Worm (Caenorhabditis elegans) whole organism, L4 larva: ENCODE measurements around the gene evl-18.

Source experiments
- D1046.2 ChIP-seq: fragments of 200-800 bp; sonication (Bioruptor generic); IDR thresholded peaks from 2 replicates; pipeline ENCODE4 v1.3.6; 2022; ENCODE audit warnings: missing genetic modification characterization, missing compliant biosample characterization
- F10B5.3 ChIP-seq: sonication (generic microtip); optimal IDR thresholded peaks from 2 replicates; lab custom pipeline; 2016; ENCODE audit warnings: mild to moderate bottlenecking, missing genetic modification characterization, missing compliant biosample characterization
- F49E8.2 ChIP-seq: sonication (generic microtip); optimal IDR thresholded peaks from 2 replicates; lab custom pipeline; 2016; ENCODE audit warnings: missing compliant biosample characterization, mild to moderate bottlenecking, missing genetic modification characterization, borderline replicate concordance
- R02D3.7 ChIP-seq: fragments of 150-350 bp; sonication (generic microtip); optimal IDR thresholded peaks from 3 replicates; lab custom pipeline; 2014; ENCODE audit warnings: missing biosample characterization, missing genetic modification characterization
- T20F7.1 ChIP-seq: fragments of 200-800 bp; sonication (Bioruptor generic); optimal IDR thresholded peaks from 2 replicates; lab custom pipeline; 2018; ENCODE audit warnings: mild to moderate bottlenecking, missing genetic modification characterization, missing compliant biosample characterization
- T26A8.4 ChIP-seq: fragments of 200-800 bp; sonication (Bioruptor generic); IDR thresholded peaks from 2 replicates; pipeline ENCODE4 v1.3.6; 2022; ENCODE audit warnings: missing genetic modification characterization, missing compliant biosample characterization
- ZK337.2 ChIP-seq: fragments of 200-800 bp; sonication (Bioruptor generic); IDR thresholded peaks from 2 replicates; pipeline ENCODE4 v1.3.6; 2022; ENCODE audit warnings: missing genetic modification reagents, missing genetic modification characterization, missing compliant biosample characterization
- ZK546.5 ChIP-seq, 2 experiments: sonication (generic microtip); optimal IDR thresholded peaks; 2 replicates each; lab custom pipeline; 2017; ENCODE audit warnings: missing biosample characterization in 2 of 2, missing genetic modification characterization in 2 of 2
- aha-1 ChIP-seq: fragments of 150-350 bp; peaks from one replicate; lab custom pipeline; 2014; ENCODE audit warnings: missing biosample characterization, missing genetic modification characterization
- aly-2 ChIP-seq: sonication (generic microtip); optimal IDR thresholded peaks from 2 replicates; lab custom pipeline; 2018; ENCODE audit warnings: missing biosample characterization, missing genetic modification characterization
- ama-1 ChIP-seq: fragments of 150-350 bp; optimal IDR thresholded peaks from 2 replicates; lab custom pipeline; 2014; ENCODE audit warnings: inconsistent platforms, mixed read lengths
- arid-1 ChIP-seq: fragments of 200-800 bp; sonication (Bioruptor generic); conservative IDR thresholded peaks from 2 replicates; pipeline ENCODE4 v1.3.6; 2022; ENCODE audit warnings: missing genetic modification reagents, missing genetic modification characterization, missing compliant biosample characterization
- ceh-20 ChIP-seq: fragments of 200-800 bp; sonication (Bioruptor generic); IDR thresholded peaks from 2 replicates; pipeline ENCODE4 v1.3.6; 2022; ENCODE audit warnings: missing genetic modification reagents, missing genetic modification characterization, missing compliant biosample characterization
- ceh-32 ChIP-seq: sonication (generic microtip); optimal IDR thresholded peaks from 2 replicates; lab custom pipeline; 2016; ENCODE audit warnings: mild to moderate bottlenecking, missing genetic modification characterization, missing compliant biosample characterization; ENCODE audit not compliant: poor library complexity
- ceh-44 ChIP-seq: fragments of 200-800 bp; sonication (Bioruptor generic); IDR thresholded peaks from 2 replicates; pipeline ENCODE4 v1.3.6; 2022; ENCODE audit warnings: missing genetic modification reagents, missing genetic modification characterization, missing compliant biosample characterization
- ceh-62 ChIP-seq: sonication (generic microtip); optimal IDR thresholded peaks from 2 replicates; lab custom pipeline; 2017; ENCODE audit warnings: missing biosample characterization, missing genetic modification characterization
- ces-1 ChIP-seq: fragments of 150-350 bp; sonication (generic microtip); optimal IDR thresholded peaks from 4 replicates; lab custom pipeline; 2014; ENCODE audit warnings: missing biosample characterization, missing genetic modification reagents, missing genetic modification characterization
- ctbp-1 ChIP-seq: fragments of 200-800 bp; sonication (Bioruptor generic); IDR thresholded peaks from 2 replicates; pipeline ENCODE4 v1.3.6; 2022; ENCODE audit warnings: missing genetic modification reagents, missing genetic modification characterization, missing compliant biosample characterization
- daf-12 ChIP-seq: fragments of 150-350 bp; optimal IDR thresholded peaks from 2 replicates; lab custom pipeline; 2014; ENCODE audit warnings: missing biosample characterization, missing genetic modification reagents, missing genetic modification characterization
- dmd-6 ChIP-seq: fragments of 200-800 bp; sonication (Bioruptor generic); IDR thresholded peaks from 2 replicates; pipeline ENCODE4 v1.3.6; 2022; ENCODE audit warnings: missing genetic modification reagents, missing genetic modification characterization, missing compliant biosample characterization
- dmd-8 ChIP-seq: fragments of 200-800 bp; sonication (Bioruptor generic); IDR thresholded peaks from 2 replicates; pipeline ENCODE4 v1.3.6; 2022; ENCODE audit warnings: missing genetic modification characterization, missing compliant biosample characterization
- egl-27 ChIP-seq: sonication (generic microtip); optimal IDR thresholded peaks from 3 replicates; lab custom pipeline; 2017; ENCODE audit warnings: missing biosample characterization, missing genetic modification reagents, missing genetic modification characterization
- gei-8 ChIP-seq: fragments of 200-800 bp; sonication (Bioruptor generic); optimal IDR thresholded peaks from 2 replicates; lab custom pipeline; 2018; ENCODE audit warnings: mild to moderate bottlenecking, missing genetic modification characterization, missing compliant biosample characterization
- hif-1 ChIP-seq, 2 experiments: sonication (generic microtip); optimal IDR thresholded peaks; 2 replicates each; lab custom pipeline; 2016 to 2017; ENCODE audit warnings: missing compliant biosample characterization in 2 of 2, missing genetic modification characterization in 2 of 2, missing genetic modification reagents in 2 of 2, missing genotype in 2 of 2, mild to moderate bottlenecking in 1 of 2
- hmg-1.1 ChIP-seq: fragments of 200-800 bp; sonication (Bioruptor generic); IDR thresholded peaks from 2 replicates; pipeline ENCODE4 v1.3.6; 2022; ENCODE audit warnings: missing genetic modification reagents, missing genetic modification characterization, missing compliant biosample characterization
- lin-29 ChIP-seq: fragments of 200-800 bp; sonication (Bioruptor generic); IDR thresholded peaks from 2 replicates; pipeline ENCODE4 v1.3.6; 2022; ENCODE audit warnings: missing genetic modification reagents, missing genetic modification characterization, missing compliant biosample characterization
- lin-38 ChIP-seq: fragments of 200-800 bp; sonication (Bioruptor generic); IDR thresholded peaks from 2 replicates; pipeline ENCODE4 v1.3.6; 2022; ENCODE audit warnings: missing genetic modification reagents, missing genetic modification characterization, missing compliant biosample characterization
- lin-39 ChIP-seq: fragments of 150-350 bp; optimal IDR thresholded peaks from 2 replicates; lab custom pipeline; 2014; ENCODE audit warnings: missing biosample characterization, missing genetic modification reagents, missing genetic modification characterization
- lir-3 ChIP-seq: sonication (generic microtip); optimal IDR thresholded peaks from 2 replicates; lab custom pipeline; 2016; ENCODE audit warnings: mild to moderate bottlenecking, missing genetic modification characterization, missing compliant biosample characterization
- lsy-2 ChIP-seq, 2 experiments: fragments of 150-350 bp in 1 of 2; sonication (generic microtip) in 1 of 2; optimal IDR thresholded peaks; 2 replicates each; lab custom pipeline; 2014 to 2017; ENCODE audit warnings: missing biosample characterization in 2 of 2, missing genetic modification characterization in 2 of 2
- mes-2 ChIP-seq: sonication (generic microtip); optimal IDR thresholded peaks from 2 replicates; lab custom pipeline; 2016; ENCODE audit warnings: missing genotype, mild to moderate bottlenecking, missing genetic modification characterization, missing compliant biosample characterization; ENCODE audit not compliant: poor library complexity, severe bottlenecking
- nhr-10 ChIP-seq: fragments of 150-350 bp; optimal IDR thresholded peaks from 2 replicates; lab custom pipeline; 2014; ENCODE audit warnings: missing biosample characterization, missing genetic modification characterization
- nhr-102 ChIP-seq: sonication (generic microtip); optimal IDR thresholded peaks from 2 replicates; lab custom pipeline; 2016; ENCODE audit warnings: mild to moderate bottlenecking, missing genetic modification characterization, moderate library complexity, missing compliant biosample characterization
- nhr-111 ChIP-seq: fragments of 200-800 bp; sonication (Bioruptor generic); optimal IDR thresholded peaks from 2 replicates; lab custom pipeline; 2018; ENCODE audit warnings: mild to moderate bottlenecking, missing genetic modification characterization, missing compliant biosample characterization
- nhr-28 ChIP-seq: fragments of 150-350 bp; optimal IDR thresholded peaks from 2 replicates; lab custom pipeline; 2014; ENCODE audit warnings: missing biosample characterization, missing genetic modification characterization
- nhr-41 ChIP-seq: fragments of 200-800 bp; sonication (Bioruptor generic); IDR thresholded peaks from 2 replicates; pipeline ENCODE4 v1.3.6; 2022; ENCODE audit warnings: missing genetic modification reagents, missing genetic modification characterization, missing compliant biosample characterization
- nhr-48 ChIP-seq: sonication (generic microtip); optimal IDR thresholded peaks from 2 replicates; lab custom pipeline; 2016; ENCODE audit warnings: mild to moderate bottlenecking, missing genetic modification characterization, missing compliant biosample characterization
- nhr-6 ChIP-seq: fragments of 150-350 bp; optimal IDR thresholded peaks from 2 replicates; lab custom pipeline; 2014; ENCODE audit warnings: missing biosample characterization, missing genetic modification characterization
- nhr-77 ChIP-seq: fragments of 150-350 bp; optimal IDR thresholded peaks from 2 replicates; lab custom pipeline; 2014; ENCODE audit warnings: missing biosample characterization, missing genetic modification characterization
- pha-4 ChIP-seq, 2 experiments: fragments of 150-350 bp in 1 of 2; fragments of 200-800 bp in 1 of 2; sonication (Bioruptor generic) in 1 of 2; IDR thresholded peaks in 1 of 2; optimal IDR thresholded peaks in 1 of 2; 2 replicates each; pipeline versions ENCODE4 v1.3.6 to Lab custom; 2014 to 2022; ENCODE audit warnings: missing genetic modification characterization in 2 of 2, missing genetic modification reagents in 2 of 2, missing biosample characterization in 1 of 2, missing compliant biosample characterization in 1 of 2
- pqm-1 ChIP-seq: sonication (generic microtip); optimal IDR thresholded peaks from 2 replicates; lab custom pipeline; 2017; ENCODE audit warnings: missing biosample characterization, missing genetic modification characterization
- sdz-12 ChIP-seq: fragments of 200-800 bp; sonication (Bioruptor generic); optimal IDR thresholded peaks from 2 replicates; lab custom pipeline; 2018; ENCODE audit warnings: mild to moderate bottlenecking, missing genetic modification characterization, missing compliant biosample characterization
- set-16 ChIP-seq: fragments of 200-800 bp; sonication (Bioruptor generic); IDR thresholded peaks from 2 replicates; pipeline ENCODE4 v1.3.6; 2022; ENCODE audit warnings: missing genetic modification reagents, missing genetic modification characterization, missing compliant biosample characterization
- skn-1 ChIP-seq: fragments of 150-350 bp; optimal IDR thresholded peaks from 2 replicates; lab custom pipeline; 2014; ENCODE audit warnings: missing biosample characterization, missing genetic modification characterization
- spr-1 ChIP-seq: sonication (generic microtip); optimal IDR thresholded peaks from 2 replicates; lab custom pipeline; 2016; ENCODE audit warnings: mild to moderate bottlenecking, missing genetic modification characterization, missing compliant biosample characterization
- tag-97 ChIP-seq: fragments of 200-800 bp; sonication (Bioruptor generic); IDR thresholded peaks from 2 replicates; pipeline ENCODE4 v1.3.6; 2022; ENCODE audit warnings: missing genetic modification characterization, missing compliant biosample characterization
- tra-1 ChIP-seq: fragments of 200-800 bp; sonication (Bioruptor generic); IDR thresholded peaks from 2 replicates; pipeline ENCODE4 v1.3.6; 2022; ENCODE audit warnings: missing genetic modification reagents, missing genetic modification characterization, missing compliant biosample characterization
- unc-130 ChIP-seq: sonication (generic microtip); optimal IDR thresholded peaks from 2 replicates; lab custom pipeline; 2016; ENCODE audit warnings: missing genetic modification reagents, missing genetic modification characterization, missing compliant biosample characterization
- unc-39 ChIP-seq: sonication (generic microtip); optimal IDR thresholded peaks from 2 replicates; lab custom pipeline; 2017; ENCODE audit warnings: missing biosample characterization, missing genetic modification characterization
- unc-62 ChIP-seq, 3 experiments: fragments of 150-350 bp in 1 of 3; sonication (generic microtip); optimal IDR thresholded peaks in 2 of 3; peaks in 1 of 3; 1 replicate in 1 of 3; 2 replicates in 2 of 3; lab custom pipeline; 2014 to 2017; ENCODE audit warnings: missing biosample characterization in 3 of 3, missing genetic modification characterization in 3 of 3, missing genetic modification reagents in 3 of 3, missing genotype in 1 of 3
- zip-11 ChIP-seq: fragments of 200-800 bp; sonication (Bioruptor generic); IDR thresholded peaks from 2 replicates; pipeline ENCODE4 v1.3.6; 2022; ENCODE audit warnings: missing genetic modification characterization, missing compliant biosample characterization
- ztf-11 ChIP-seq: fragments of 150-350 bp; optimal IDR thresholded peaks from 2 replicates; lab custom pipeline; 2014; ENCODE audit warnings: missing biosample characterization, missing genetic modification characterization

evl-18 gene

DNA sequence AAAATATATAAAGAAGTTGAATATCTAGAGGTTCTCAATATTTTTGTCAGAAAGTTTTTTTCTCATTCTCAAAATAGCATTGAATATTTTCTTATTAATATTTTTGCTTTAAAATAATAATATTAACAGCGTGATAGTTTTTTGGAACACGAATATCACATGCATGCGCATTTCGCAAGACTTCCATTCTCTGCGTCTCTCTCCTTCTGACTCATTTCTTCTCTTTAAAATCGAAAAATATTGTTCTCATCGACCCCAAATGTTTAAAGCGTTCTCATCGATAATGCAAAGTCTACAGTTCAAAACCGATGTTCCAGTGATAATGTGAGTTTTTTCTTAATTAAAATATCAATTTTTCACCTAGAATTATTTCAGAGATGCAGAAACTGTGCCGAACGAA, 31.4 kb downstream of the evl-18 start, which contains the start of gene C14B1.3 (continued):
- TF ChIP-seq unc-39 (tag; lab: Kevin White, UChicago), result no peak
- no peak for TF ChIP-seq set-16 (GFP tag; lab: Robert Waterston, UW)
- TF ChIP-seq ceh-32 (tag; lab: Kevin White, UChicago), result no peak
- TF ChIP-seq spr-1, result no peak
- TF ChIP-seq pha-4 (GFP tag; IDR thresholded peaks at IDR 0.05; lab: Robert Waterston, UW), result no peak
- peak; percentile 21 for TF ChIP-seq pha-4 (tag; optimal IDR thresholded peaks at IDR 0.05; lab: Kevin White, UChicago)
- peak; percentile 84 for TF ChIP-seq aha-1 (tag; lab: Kevin White, UChicago)
- TF ChIP-seq nhr-28 (tag; lab: Kevin White, UChicago), result peak; percentile 51
- TF ChIP-seq nhr-41 (GFP tag; lab: Robert Waterston, UW), result no peak
- TF ChIP-seq zip-11, result no peak
- TF ChIP-seq gei-8 (GFP tag; lab: Kevin White, UChicago), result no peak
- no peak for TF ChIP-seq skn-1 (tag; lab: Kevin White, UChicago)
- peak; percentile 59 for TF ChIP-seq lin-38 (GFP tag; lab: Robert Waterston, UW)
- TF ChIP-seq ceh-20 (GFP tag; lab: Robert Waterston, UW), result no peak
- TF ChIP-seq egl-27 (tag; lab: Kevin White, UChicago), result no peak
- no peak for TF ChIP-seq T26A8.4
- TF ChIP-seq pqm-1 (tag; lab: Kevin White, UChicago), result peak; percentile 23
- no peak for TF ChIP-seq nhr-102 (tag; lab: Kevin White, UChicago)
- TF ChIP-seq ceh-62, result no peak
- TF ChIP-seq nhr-48, result no peak
- no peak for TF ChIP-seq ztf-11 (tag; lab: Kevin White, UChicago)
- TF ChIP-seq tra-1 (GFP tag; lab: Robert Waterston, UW), result no peak
- no peak for TF ChIP-seq arid-1 (GFP tag; lab: Robert Waterston, UW)
- TF ChIP-seq mes-2 (tag; lab: Kevin White, UChicago), result peak; percentile 65
- TF ChIP-seq ZK546.5 (tag; optimal IDR thresholded peaks at IDR 0.05; lab: Kevin White, UChicago), result no peak
- no peak for TF ChIP-seq lir-3 (tag; lab: Kevin White, UChicago)
- peak; percentile 47 for TF ChIP-seq T20F7.1 (GFP tag; lab: Kevin White, UChicago)
- TF ChIP-seq lsy-2 (tag; optimal IDR thresholded peaks at IDR 0.05; lab: Kevin White, UChicago), result peak in 1 of 2 experiments; percentile 72
- TF ChIP-seq unc-130, result no peak
- no peak for TF ChIP-seq nhr-6 (tag; lab: Kevin White, UChicago)
- no peak for TF ChIP-seq R02D3.7 (tag; lab: Kevin White, UChicago)
- TF ChIP-seq ZK337.2 (GFP tag; lab: Robert Waterston, UW), result no peak
- no peak for TF ChIP-seq hmg-1.1
- TF ChIP-seq F10B5.3 (tag; lab: Kevin White, UChicago), result no peak
- no peak for TF ChIP-seq aly-2 (tag; lab: Kevin White, UChicago)
- no peak for TF ChIP-seq dmd-8 (GFP tag; lab: Robert Waterston, UW)
- no peak for TF ChIP-seq hif-1 (tag; optimal IDR thresholded peaks at IDR 0.05; lab: Kevin White, UChicago)
- TF ChIP-seq ama-1 (lab: Kevin White, UChicago), result no peak
- TF ChIP-seq F49E8.2, result no peak
- no peak for TF ChIP-seq ctbp-1 (GFP tag; lab: Robert Waterston, UW)
- no peak for TF ChIP-seq lin-29 (GFP tag; lab: Robert Waterston, UW)
- TF ChIP-seq unc-62 (GFP tag; optimal IDR thresholded peaks at IDR 0.05 in 1 of 2; lab: Kevin White, UChicago), result no peak
- no peak for TF ChIP-seq unc-62 (tag; optimal IDR thresholded peaks at IDR 0.05; lab: Kevin White, UChicago)
- TF ChIP-seq lin-39 (tag; lab: Kevin White, UChicago), result no peak
- TF ChIP-seq nhr-77 (tag; lab: Kevin White, UChicago), result peak; percentile 41
- TF ChIP-seq D1046.2 (GFP tag; lab: Robert Waterston, UW), result no peak
- TF ChIP-seq daf-12 (tag; lab: Kevin White, UChicago), result no peak
- TF ChIP-seq ces-1, result no peak
- TF ChIP-seq nhr-10 (tag; lab: Kevin White, UChicago), result no peak
- no peak for TF ChIP-seq ceh-44 (GFP tag; lab: Robert Waterston, UW)
- peak; percentile 47 for TF ChIP-seq dmd-6
- no peak for TF ChIP-seq nhr-111 (GFP tag; lab: Kevin White, UChicago)
- TF ChIP-seq tag-97 (GFP tag; lab: Robert Waterston, UW), result no peak
- TF ChIP-seq sdz-12 (GFP tag; lab: Kevin White, UChicago), result no peak
